Worm (Caenorhabditis elegans): ENCODE measurements around the gene Y54G2A.77.
A peak's percentile ranks its signal among the peaks of the same experiment; 100 is the strongest.
"Not testable (repeated sequence)": the region's sequence is repeated elsewhere in the genome, so short reads cannot be mapped to it uniquely, and the experiment has no call there.

Y54G2A.77 gene

DNA sequence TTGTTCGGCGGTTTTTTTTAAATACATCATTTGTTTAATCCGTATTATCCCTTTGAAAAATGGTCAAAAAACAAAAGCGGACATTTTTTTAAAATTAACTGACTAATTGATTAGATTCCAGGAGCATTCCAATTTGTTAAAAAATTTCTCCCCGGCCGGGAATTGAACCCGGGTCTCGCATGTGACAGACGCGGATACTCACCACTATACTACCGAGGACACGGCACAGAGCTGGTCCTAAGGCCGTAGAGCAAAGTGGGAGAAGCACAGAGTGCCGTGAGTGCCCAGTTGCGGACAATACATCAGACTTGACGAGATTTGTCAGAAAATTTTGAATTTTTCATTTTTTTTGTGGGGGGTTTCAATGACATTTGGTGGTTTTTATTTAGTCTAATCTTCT is 38.5 kb downstream of the Y54G2A.77 start:
- TF ChIP-seq flt-1 (GFP tag; IDR thresholded peaks at IDR 0.05) (0 out of 2 replicates have a peak, but pooled peaks have one; percentile 13), hmbx-1 (tag; optimal IDR thresholded peaks at IDR 0.05) (no peak), hnd-1 (tag; optimal IDR thresholded peaks at IDR 0.05) (no peak), ceh-36 (tag; optimal IDR thresholded peaks at IDR 0.05) (no peak), pes-1 (GFP tag; IDR thresholded peaks at IDR 0.05) (peak; percentile 54; the same call in 1 of the 2 replicates), ets-7 (tag; optimal IDR thresholded peaks at IDR 0.05) (no peak), hmg-4 (GFP tag; optimal IDR thresholded peaks at IDR 0.05) (no peak), scrt-1 (GFP tag; IDR thresholded peaks at IDR 0.05) (peak; percentile 38; the same call in 1 of the 2 replicates), aly-1 (tag; optimal IDR thresholded peaks at IDR 0.05) (no peak)

DNA sequence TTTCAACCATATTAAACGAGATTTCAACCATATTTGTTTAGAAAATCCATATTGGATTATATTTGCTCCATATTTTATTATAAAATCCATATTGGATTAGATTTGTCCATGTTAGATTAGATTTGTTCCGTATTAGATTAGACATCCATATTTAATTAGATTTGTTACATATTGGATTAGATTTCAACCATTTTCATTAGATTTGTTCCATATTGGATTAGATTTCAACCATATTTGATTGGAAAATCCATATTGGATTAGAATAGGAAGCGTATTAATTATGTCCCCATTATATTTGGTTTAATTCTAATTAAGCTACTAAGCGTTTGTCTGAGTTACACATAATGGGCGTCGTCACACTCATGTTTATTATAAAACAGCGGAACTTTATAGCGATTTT is 39.1 kb downstream of the Y54G2A.77 start, which contains the start of gene Y54G2A.44:
TSS of gene Y54G2A.44 (plus strand) at position 301 of the 400 bp plus-strand sequence.
- TF ChIP-seq aly-1 (tag; optimal IDR thresholded peaks at IDR 0.05); pes-1 (GFP tag; IDR thresholded peaks at IDR 0.05); ceh-13 (GFP tag; optimal IDR thresholded peaks at IDR 0.05): not testable (repeated sequence)

DNA sequence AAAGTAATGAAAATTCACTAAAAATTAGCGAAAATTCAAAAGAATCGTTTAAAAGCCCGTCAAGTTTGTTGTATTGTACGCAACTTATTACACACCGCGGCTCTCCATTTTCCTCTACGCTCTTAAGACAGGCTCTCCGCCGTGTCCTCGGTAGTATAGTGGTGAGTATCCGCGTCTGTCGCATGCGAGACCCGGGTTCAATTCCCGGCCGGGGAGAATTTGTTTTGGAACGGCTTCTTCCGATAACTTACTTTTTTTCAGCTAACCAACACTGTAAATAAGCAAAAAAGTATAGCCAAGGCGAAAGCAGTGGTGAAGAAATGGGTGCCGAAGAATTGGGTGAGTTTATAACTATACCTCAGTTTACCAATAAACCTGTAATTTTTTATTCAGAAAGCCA is 39.7 kb downstream of the Y54G2A.77 start:
- TF ChIP-seq pes-1 (GFP tag; IDR thresholded peaks at IDR 0.05) = peak; percentile 72
- peak; percentile 22 for TF ChIP-seq B0310.2 (tag; optimal IDR thresholded peaks at IDR 0.05)
- TF ChIP-seq ceh-13 (GFP tag; optimal IDR thresholded peaks at IDR 0.05) = peak; percentile 37
- peak; percentile 38; the same call in 1 of the 2 replicates for TF ChIP-seq tbx-37 (GFP tag; conservative IDR thresholded peaks at IDR 0.05)
- 0 out of 2 replicates have a peak, but pooled peaks have one; percentile 53 for TF ChIP-seq tbx-11 (GFP tag; IDR thresholded peaks at IDR 0.05)
- no peak for TF ChIP-seq ama-1 (optimal IDR thresholded peaks at IDR 0.05)
- TF ChIP-seq tra-4 (tag; optimal IDR thresholded peaks at IDR 0.05) = no peak
- peak; percentile 46 for TF ChIP-seq hmg-4 (GFP tag; optimal IDR thresholded peaks at IDR 0.05)
- TF ChIP-seq ets-7 (tag; optimal IDR thresholded peaks at IDR 0.05) = no peak
- no peak for TF ChIP-seq hmbx-1 (tag; optimal IDR thresholded peaks at IDR 0.05)
- TF ChIP-seq hnd-1 (tag; optimal IDR thresholded peaks at IDR 0.05) = peak; percentile 14
- TF ChIP-seq aly-1 (tag; optimal IDR thresholded peaks at IDR 0.05) = peak; percentile 5
- TF ChIP-seq F13C5.2 (tag; optimal IDR thresholded peaks at IDR 0.05) = no peak
- TF ChIP-seq ceh-36 (tag; optimal IDR thresholded peaks at IDR 0.05) = peak; percentile 50
- TF ChIP-seq sea-1 (GFP tag; conservative IDR thresholded peaks at IDR 0.05) = 0 out of 2 replicates have a peak, but pooled peaks have one; percentile 40
- TF ChIP-seq scrt-1 (GFP tag; IDR thresholded peaks at IDR 0.05) = peak; percentile 78
- TF ChIP-seq flt-1 (GFP tag; IDR thresholded peaks at IDR 0.05) = peak; percentile 70

DNA sequence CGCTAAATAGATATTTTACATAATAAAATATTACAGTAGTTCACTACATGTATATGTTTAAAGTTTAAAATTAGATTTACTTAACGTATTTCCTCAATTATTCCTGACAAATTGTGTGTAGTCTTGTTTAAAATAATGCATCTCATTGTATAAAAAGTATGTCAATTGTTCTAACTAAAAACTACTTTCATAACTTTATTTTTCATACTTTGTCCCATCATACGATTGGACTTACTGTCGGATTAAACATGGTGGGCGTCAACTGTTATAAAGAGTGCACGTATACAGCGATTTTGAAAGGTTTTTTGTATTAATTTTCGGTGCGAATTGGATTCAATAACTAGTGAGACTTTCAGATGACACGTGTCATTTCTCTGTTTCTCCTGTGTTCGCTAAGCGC is 41.2 kb downstream of the Y54G2A.77 start, which contains the start of gene Y54G2A.32:
TSS of gene Y54G2A.32 (plus strand) at position 301 of the 400 bp plus-strand sequence.
- no peak for TF ChIP-seq ceh-36 (tag; optimal IDR thresholded peaks at IDR 0.05)
- TF ChIP-seq sea-1 (GFP tag; conservative IDR thresholded peaks at IDR 0.05) = no peak
- TF ChIP-seq hmg-4 (GFP tag; optimal IDR thresholded peaks at IDR 0.05) = no peak
- TF ChIP-seq ama-1 (optimal IDR thresholded peaks at IDR 0.05) = no peak
- no peak for TF ChIP-seq ets-7 (tag; optimal IDR thresholded peaks at IDR 0.05)
- no peak for TF ChIP-seq aly-1 (tag; optimal IDR thresholded peaks at IDR 0.05)
- no peak for TF ChIP-seq tbx-37 (GFP tag; conservative IDR thresholded peaks at IDR 0.05)
- no peak for TF ChIP-seq hnd-1 (tag; optimal IDR thresholded peaks at IDR 0.05)
- no peak for TF ChIP-seq F13C5.2 (tag; optimal IDR thresholded peaks at IDR 0.05)
- no peak for TF ChIP-seq scrt-1 (GFP tag; IDR thresholded peaks at IDR 0.05)
- TF ChIP-seq pes-1 (GFP tag; IDR thresholded peaks at IDR 0.05) = no peak
- TF ChIP-seq tbx-11 (GFP tag; IDR thresholded peaks at IDR 0.05) = no peak
- TF ChIP-seq flt-1 (GFP tag; IDR thresholded peaks at IDR 0.05) = no peak
- no peak for TF ChIP-seq ceh-13 (GFP tag; optimal IDR thresholded peaks at IDR 0.05)

DNA sequence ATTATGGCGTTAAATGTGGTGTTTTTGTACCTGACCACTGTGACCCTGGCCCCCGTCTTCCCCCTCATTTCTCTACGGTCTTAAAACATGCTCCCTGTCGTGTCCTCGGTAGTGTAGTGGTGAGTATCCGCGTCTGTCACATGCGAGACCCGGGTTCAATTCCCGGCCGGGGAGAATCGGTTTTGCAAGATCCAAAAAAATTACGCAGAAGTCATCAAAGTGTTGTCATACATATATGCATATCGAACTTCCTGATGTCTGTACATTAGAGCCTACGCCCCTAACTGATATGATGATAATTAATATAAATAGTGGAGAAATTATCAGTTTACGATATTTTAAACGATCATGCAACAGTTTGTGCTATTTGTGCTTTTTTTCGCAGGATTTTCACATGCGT is 43.0 kb downstream of the Y54G2A.77 start, which contains the start of gene Y54G2A.45:
TSS of gene Y54G2A.45 (plus strand) at position 333 of the 400 bp plus-strand sequence.
- TF ChIP-seq aly-1 (tag; optimal IDR thresholded peaks at IDR 0.05) (peak; percentile 65), hnd-1 (tag; optimal IDR thresholded peaks at IDR 0.05) (peak; percentile 69), ceh-36 (tag; optimal IDR thresholded peaks at IDR 0.05) (peak; percentile 67), tbx-11 (GFP tag; IDR thresholded peaks at IDR 0.05) (peak; percentile 81), pes-1 (GFP tag; IDR thresholded peaks at IDR 0.05) (peak; percentile 88), hmg-4 (GFP tag; optimal IDR thresholded peaks at IDR 0.05) (peak; percentile 87), flt-1 (GFP tag; IDR thresholded peaks at IDR 0.05) (peak; percentile 85), hmbx-1 (tag; optimal IDR thresholded peaks at IDR 0.05) (peak; percentile 49), sea-1 (GFP tag; conservative IDR thresholded peaks at IDR 0.05) (peak; percentile 88), ama-1 (optimal IDR thresholded peaks at IDR 0.05) (no peak), F13C5.2 (tag; optimal IDR thresholded peaks at IDR 0.05) (no peak), scrt-1 (GFP tag; IDR thresholded peaks at IDR 0.05) (peak; percentile 82), tbx-37 (GFP tag; conservative IDR thresholded peaks at IDR 0.05) (peak; percentile 64; the same call in 1 of the 2 replicates), ceh-13 (GFP tag; optimal IDR thresholded peaks at IDR 0.05) (peak; percentile 80), tra-4 (tag; optimal IDR thresholded peaks at IDR 0.05) (peak; percentile 30), B0310.2 (tag; optimal IDR thresholded peaks at IDR 0.05) (peak; percentile 81), ets-7 (tag; optimal IDR thresholded peaks at IDR 0.05) (peak; percentile 37)

DNA sequence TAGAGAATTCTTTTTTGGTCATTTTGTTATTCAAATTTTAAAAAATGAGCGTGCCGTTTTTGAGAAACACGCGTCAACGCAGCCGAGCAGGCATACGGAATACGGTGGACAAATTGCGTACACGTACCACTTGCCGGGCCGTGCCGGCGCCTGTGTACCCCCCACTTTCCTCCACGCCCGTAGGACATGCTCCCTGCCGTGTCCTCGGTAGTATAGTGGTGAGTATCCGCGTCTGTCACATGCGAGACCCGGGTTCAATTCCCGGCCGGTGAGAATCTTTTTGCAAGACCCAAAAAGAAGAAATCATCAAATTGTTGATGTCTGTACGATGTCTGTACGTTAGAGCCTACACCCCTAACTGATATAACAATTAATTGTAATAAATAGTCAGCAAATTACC is 45.7 kb downstream of the Y54G2A.77 start:
- TF ChIP-seq flt-1 (GFP tag; IDR thresholded peaks at IDR 0.05) (0 out of 2 replicates have a peak, but pooled peaks have one; percentile 27), scrt-1 (GFP tag; IDR thresholded peaks at IDR 0.05) (peak; percentile 42; the same call in 1 of the 2 replicates), pes-1 (GFP tag; IDR thresholded peaks at IDR 0.05) (0 out of 2 replicates have a peak, but pooled peaks have one; percentile 22), ceh-36 (tag; optimal IDR thresholded peaks at IDR 0.05) (no peak)

DNA sequence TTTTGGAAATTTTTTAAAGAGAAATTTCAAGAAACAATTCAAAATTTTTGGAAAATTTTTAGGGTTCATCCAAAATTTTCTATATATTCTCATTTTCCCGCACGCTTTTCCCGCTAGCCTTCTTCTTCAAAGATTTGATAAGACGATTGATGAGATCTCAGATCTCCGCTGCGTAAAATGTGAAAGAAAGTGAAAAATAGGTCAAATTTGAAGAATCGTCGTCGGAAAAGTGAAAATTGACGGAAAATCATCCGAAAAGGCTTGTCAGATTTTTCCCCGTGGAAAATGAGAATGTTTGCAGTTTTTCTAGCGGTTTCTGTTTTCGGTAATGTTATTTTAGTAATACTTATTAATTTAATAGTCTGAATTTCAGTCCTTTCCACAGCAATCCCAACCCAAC is 46.7 kb downstream of the Y54G2A.77 start, which contains the start of gene Y54G2A.76:
TSS of gene Y54G2A.76 (plus strand) at position 203 of the 400 bp plus-strand sequence.
- TF ChIP-seq F13C5.2 (tag; optimal IDR thresholded peaks at IDR 0.05) (no peak), hmbx-1 (tag; optimal IDR thresholded peaks at IDR 0.05) (no peak), B0310.2 (tag; optimal IDR thresholded peaks at IDR 0.05) (no peak)
